Fruit fly (Drosophila melanogaster) whole organism, pupa: Measurements from ENCODE around the gene CG10376.

ENCODE experiments used
- CG10348 ChIP-seq: fragments of 200-800 bp; sonication (Bioruptor generic); IDR thresholded peaks from 2 replicates; pipeline ENCODE4 v1.3.6; 2022; ENCODE audit warnings: missing biosample characterization, missing genetic modification characterization
- CG12605 ChIP-seq: fragments of 200-800 bp; sonication (Bioruptor generic); IDR thresholded peaks from 2 replicates; pipeline ENCODE4 v1.3.6; 2022; ENCODE audit warnings: missing biosample characterization, missing genetic modification characterization
- CG13204 ChIP-seq: fragments of 200-800 bp; sonication (Bioruptor generic); optimal IDR thresholded peaks from 2 replicates; lab custom pipeline; 2018; ENCODE audit warnings: missing biosample characterization, mild to moderate bottlenecking, missing genetic modification characterization, moderate library complexity
- CG14655 ChIP-seq: fragments of 200-800 bp; sonication (Bioruptor generic); optimal IDR thresholded peaks from 3 replicates; lab custom pipeline; 2017; ENCODE audit warnings: mild to moderate bottlenecking, missing biosample characterization, missing genetic modification reagents, missing genetic modification characterization
- CG15710 ChIP-seq: fragments of 200-800 bp; sonication (Bioruptor generic); optimal IDR thresholded peaks from 2 replicates; lab custom pipeline; 2018; ENCODE audit warnings: missing biosample characterization, mild to moderate bottlenecking, missing genetic modification characterization, moderate library complexity
- CG17806 ChIP-seq: fragments of 200-800 bp; sonication (Bioruptor generic); optimal IDR thresholded peaks from 2 replicates; lab custom pipeline; 2018; ENCODE audit warnings: missing biosample characterization, mild to moderate bottlenecking, missing genetic modification characterization, moderate library complexity
- CG32121 ChIP-seq: fragments of 200-800 bp; sonication (Bioruptor generic); IDR thresholded peaks from 2 replicates; pipeline ENCODE4 v1.3.6; 2022; ENCODE audit warnings: missing biosample characterization, missing genetic modification characterization
- CG34367 ChIP-seq: fragments of 200-800 bp; sonication (Bioruptor generic); optimal IDR thresholded peaks from 2 replicates; lab custom pipeline; 2018; ENCODE audit warnings: missing biosample characterization, mild to moderate bottlenecking, missing genetic modification characterization
- CG4496 ChIP-seq: fragments of 200-800 bp; sonication (Bioruptor generic); IDR thresholded peaks from 3 replicates; pipeline ENCODE4 v1.3.6; 2022; ENCODE audit warnings: missing biosample characterization, missing genetic modification characterization
- CG8159 ChIP-seq: fragments of 200-800 bp; sonication (Bioruptor generic); optimal IDR thresholded peaks from 3 replicates; lab custom pipeline; 2018; ENCODE audit warnings: missing biosample characterization, mild to moderate bottlenecking, missing genetic modification characterization, moderate library complexity
- CG8301 ChIP-seq: fragments of 200-800 bp; sonication (Bioruptor generic); optimal IDR thresholded peaks from 2 replicates; lab custom pipeline; 2018; ENCODE audit warnings: missing biosample characterization, mild to moderate bottlenecking, missing genetic modification characterization
- CG9948 ChIP-seq: fragments of 200-800 bp; sonication (Bioruptor generic); optimal IDR thresholded peaks from 2 replicates; lab custom pipeline; 2018; ENCODE audit warnings: missing biosample characterization, mild to moderate bottlenecking, missing genetic modification characterization, moderate library complexity
- D1 ChIP-seq: fragments of 200-800 bp; sonication (Bioruptor generic); optimal IDR thresholded peaks from 2 replicates; lab custom pipeline; 2018; ENCODE audit warnings: missing biosample characterization, mild to moderate bottlenecking, missing genetic modification characterization, moderate library complexity
- EcR ChIP-seq: fragments of 200-800 bp; sonication (Bioruptor generic); optimal IDR thresholded peaks from 3 replicates; lab custom pipeline; 2019; ENCODE audit warnings: missing biosample characterization, missing genetic modification characterization, mild to moderate bottlenecking, moderate library complexity, missing genetic modification reagents
- Ets98B ChIP-seq: fragments of 200-800 bp; sonication (Bioruptor generic); IDR thresholded peaks from 2 replicates; pipeline ENCODE4 v1.3.6; 2022; ENCODE audit warnings: missing biosample characterization, missing genetic modification characterization
- Pif1A ChIP-seq: fragments of 200-800 bp; sonication (Bioruptor generic); optimal IDR thresholded peaks from 3 replicates; lab custom pipeline; 2016; ENCODE audit warnings: missing biosample characterization, missing genetic modification characterization
- Pif1B ChIP-seq: fragments of 200-800 bp; sonication (Bioruptor generic); optimal IDR thresholded peaks from 3 replicates; lab custom pipeline; 2016; ENCODE audit warnings: missing biosample characterization, missing genetic modification characterization
- Snoo ChIP-seq: fragments of 200-800 bp; sonication (Bioruptor generic); optimal IDR thresholded peaks from 3 replicates; lab custom pipeline; 2017; ENCODE audit warnings: missing biosample characterization, mild to moderate bottlenecking, missing genetic modification characterization, inconsistent platforms
- fd96Ca ChIP-seq: fragments of 200-800 bp; sonication (Bioruptor generic); IDR thresholded peaks from 3 replicates; pipeline ENCODE4 v1.3.6; 2022; ENCODE audit warnings: missing biosample characterization, missing genetic modification characterization
- gl ChIP-seq: fragments of 200-800 bp; sonication (Bioruptor generic); optimal IDR thresholded peaks from 2 replicates; lab custom pipeline; 2018; ENCODE audit warnings: missing biosample characterization, mild to moderate bottlenecking, missing genetic modification characterization
- rn ChIP-seq: fragments of 200-800 bp; sonication (Bioruptor generic); IDR thresholded peaks from 2 replicates; pipeline ENCODE4 v1.3.6; 2022; ENCODE audit warnings: missing biosample characterization, missing genetic modification characterization

Gene CG10376

DNA sequence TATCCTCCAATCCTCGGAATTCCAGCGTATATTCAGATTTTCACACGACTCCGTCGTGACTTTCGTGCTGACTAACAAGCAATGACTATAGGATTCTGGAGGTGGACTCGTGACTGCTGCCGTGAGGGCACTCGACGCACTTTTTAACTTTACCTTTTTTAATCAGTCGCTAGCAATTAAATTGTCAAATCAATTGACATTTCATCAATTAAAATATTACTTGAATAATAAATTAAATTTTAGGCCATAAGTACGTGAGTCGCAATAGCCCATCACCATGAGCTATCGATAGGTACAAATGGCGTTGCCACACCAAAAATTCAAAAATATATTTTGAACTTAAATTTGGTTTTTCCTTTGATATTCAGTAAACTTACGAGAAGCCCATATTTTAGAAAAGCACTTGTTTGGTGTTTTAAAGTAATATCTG, 2.7 kb upstream of the CG10376 start, which contains the start of gene Jwa:
TSS of gene Jwa (minus strand) at position 87 of the 430 bp plus-strand sequence.
- TF ChIP-seq Ets98B (GFP tag; lab: Robert Waterston, UW): peak; percentile 78
- TF ChIP-seq CG34367: peak; percentile 74
- TF ChIP-seq EcR: no peak
- peak; percentile 91 for TF ChIP-seq fd96Ca (GFP tag; lab: Robert Waterston, UW)
- peak; percentile 99 for TF ChIP-seq CG10348 (GFP tag; lab: Robert Waterston, UW)
- peak; percentile 68 for TF ChIP-seq CG14655 (GFP tag; lab: Kevin White, UChicago)
- peak; percentile 77 for TF ChIP-seq rn (GFP tag; lab: Robert Waterston, UW)
- TF ChIP-seq CG17806 (tag; lab: Kevin White, UChicago): peak; percentile 68
- TF ChIP-seq Pif1A: no peak
- peak; percentile 49 for TF ChIP-seq Pif1B (GFP tag; lab: Kevin White, UChicago)
- peak; percentile 53 for TF ChIP-seq CG8301 (tag; lab: Kevin White, UChicago)
- TF ChIP-seq CG12605 (GFP tag; lab: Robert Waterston, UW): peak; percentile 49
- peak; percentile 83 for TF ChIP-seq CG32121 (GFP tag; lab: Robert Waterston, UW)
- peak; percentile 84 for TF ChIP-seq CG4496 (GFP tag; lab: Robert Waterston, UW)
- peak; percentile 61 for TF ChIP-seq CG9948 (tag; lab: Kevin White, UChicago)
- peak; percentile 91 for TF ChIP-seq CG15710 (tag; lab: Kevin White, UChicago)
- peak; percentile 15 for TF ChIP-seq gl
- TF ChIP-seq D1 (tag; lab: Kevin White, UChicago): no peak
- no peak for TF ChIP-seq CG13204 (GFP tag; lab: Kevin White, UChicago)
- peak; percentile 72 for TF ChIP-seq Snoo (tag; lab: Kevin White, UChicago)
- TF ChIP-seq CG8159 (tag; lab: Kevin White, UChicago): peak; percentile 74

DNA sequence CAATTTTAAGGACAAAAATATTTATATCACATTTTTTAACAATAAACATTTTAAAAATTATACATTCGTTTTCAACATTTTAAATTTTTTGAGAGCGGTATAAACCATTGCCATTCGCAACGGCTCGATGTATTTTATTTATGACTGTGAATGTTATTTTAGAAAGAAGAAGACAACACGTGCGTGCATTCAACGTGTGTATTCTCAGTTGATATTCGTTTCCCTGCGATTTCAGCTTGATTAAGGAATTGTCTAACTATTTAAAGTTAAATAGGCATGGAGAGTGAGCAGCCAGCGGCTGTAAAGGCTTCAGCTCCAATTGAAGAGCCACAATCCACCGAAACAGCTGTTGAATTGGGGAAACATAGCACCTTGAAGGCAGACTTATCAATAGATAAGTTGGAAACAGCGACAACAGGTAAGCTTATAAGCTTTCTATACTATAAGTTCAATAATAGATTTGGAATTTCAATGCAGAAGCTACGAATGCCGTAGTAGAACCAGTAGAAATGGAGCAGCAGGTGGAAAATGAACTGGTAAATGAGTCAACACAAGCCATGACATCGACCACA, 4.3 kb downstream of the CG10376 start, which contains the start of gene CG10341:
TSS of gene CG10341 (plus strand) at position 156 of the 572 bp plus-strand sequence.
- TF ChIP-seq CG34367 (no peak), Snoo (tag; lab: Kevin White, UChicago) (no peak), CG12605 (GFP tag; lab: Robert Waterston, UW) (no peak), CG13204 (GFP tag; lab: Kevin White, UChicago) (no peak), gl (no peak), CG15710 (tag; lab: Kevin White, UChicago) (no peak)

DNA sequence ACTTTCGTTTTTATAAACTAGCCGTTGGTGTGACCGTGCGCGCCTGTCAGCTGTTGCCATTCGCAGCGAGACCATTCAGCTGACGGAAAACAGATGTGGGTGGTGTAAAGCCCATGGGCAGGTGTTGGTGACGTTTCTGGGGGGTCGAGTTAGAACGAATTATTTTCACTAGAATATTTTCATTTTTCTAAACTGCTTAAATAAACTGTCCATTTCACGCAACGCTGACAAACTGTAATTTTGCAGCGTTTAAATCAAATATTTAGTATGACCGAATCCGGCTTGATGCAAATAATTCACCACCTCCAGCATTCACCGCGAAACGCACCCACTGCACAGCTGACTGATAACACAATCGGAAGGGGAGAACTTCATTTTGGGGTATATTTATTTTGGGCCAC, 7.5 kb downstream of the CG10376 start, which contains the start of the genes CG10383 and CG10338:
TSS of gene CG10383 (minus strand) at position 199 of the 401 bp plus-strand sequence.
TSS of gene CG10338 (plus strand) at position 261 of the 401 bp plus-strand sequence.
- peak; percentile 77 for TF ChIP-seq CG8301 (tag; lab: Kevin White, UChicago)
- peak; percentile 72 for TF ChIP-seq CG17806 (tag; lab: Kevin White, UChicago)
- TF ChIP-seq CG10348 (GFP tag; lab: Robert Waterston, UW): peak; percentile 89
- peak; percentile 70 for TF ChIP-seq CG9948 (tag; lab: Kevin White, UChicago)
- peak; percentile 71 for TF ChIP-seq CG8159 (tag; lab: Kevin White, UChicago)
- TF ChIP-seq gl: peak; percentile 23
- peak; percentile 94 for TF ChIP-seq Ets98B (GFP tag; lab: Robert Waterston, UW)
- TF ChIP-seq D1 (tag; lab: Kevin White, UChicago): no peak
- peak; percentile 87 for TF ChIP-seq CG32121 (GFP tag; lab: Robert Waterston, UW)
- TF ChIP-seq CG13204 (GFP tag; lab: Kevin White, UChicago): no peak
- TF ChIP-seq rn (GFP tag; lab: Robert Waterston, UW): peak; percentile 80
- TF ChIP-seq EcR: peak; percentile 10
- TF ChIP-seq Pif1A: no peak
- TF ChIP-seq CG4496 (GFP tag; lab: Robert Waterston, UW): peak; percentile 95
- TF ChIP-seq Snoo (tag; lab: Kevin White, UChicago): peak; percentile 79
- peak; percentile 73 for TF ChIP-seq CG34367
- peak; percentile 61 for TF ChIP-seq CG15710 (tag; lab: Kevin White, UChicago)
- peak; percentile 75 for TF ChIP-seq CG12605 (GFP tag; lab: Robert Waterston, UW)
- TF ChIP-seq fd96Ca (GFP tag; lab: Robert Waterston, UW): peak; percentile 94
- TF ChIP-seq Pif1B (GFP tag; lab: Kevin White, UChicago): peak; percentile 80
- TF ChIP-seq CG14655 (GFP tag; lab: Kevin White, UChicago): peak; percentile 72

DNA sequence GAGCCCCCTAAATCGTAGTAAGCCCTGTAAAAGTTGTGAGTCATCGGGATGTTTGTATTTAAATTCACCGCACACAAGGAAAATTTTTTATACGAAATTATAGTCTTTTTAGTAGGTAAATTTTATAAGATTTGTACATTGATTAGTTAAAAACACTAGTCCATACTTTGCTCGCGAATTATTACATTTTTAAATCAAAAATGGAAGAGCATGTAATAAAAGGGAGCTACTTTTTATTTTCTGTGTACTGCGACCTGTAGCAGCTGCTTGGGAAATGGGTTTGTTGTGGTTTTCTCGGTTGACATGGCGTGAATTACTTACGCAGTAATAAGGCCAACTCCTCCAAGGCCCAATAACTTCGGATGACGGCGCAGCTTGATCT, 8.2 kb downstream of the CG10376 start:
- 0 out of 2 replicates have a peak, but pooled peaks have one; percentile 10 for TF ChIP-seq CG32121 (GFP tag; lab: Robert Waterston, UW)
- TF ChIP-seq CG12605 (GFP tag; lab: Robert Waterston, UW): peak; percentile 54
- TF ChIP-seq CG15710 (tag; lab: Kevin White, UChicago): peak; percentile 48
- TF ChIP-seq CG14655 (GFP tag; lab: Kevin White, UChicago): peak; percentile 10
- TF ChIP-seq D1 (tag; lab: Kevin White, UChicago): no peak
- peak; percentile 74 for TF ChIP-seq CG4496 (GFP tag; lab: Robert Waterston, UW)
- no peak for TF ChIP-seq EcR
- peak; percentile 19 for TF ChIP-seq CG34367
- no peak for TF ChIP-seq CG13204 (GFP tag; lab: Kevin White, UChicago)
- no peak for TF ChIP-seq CG10348 (GFP tag; lab: Robert Waterston, UW)
- peak; percentile 14 for TF ChIP-seq CG8159 (tag; lab: Kevin White, UChicago)
- peak; percentile 61; the same call in 1 of the 3 replicates for TF ChIP-seq fd96Ca (GFP tag; lab: Robert Waterston, UW)
- TF ChIP-seq Pif1A: peak; percentile 57
- no peak for TF ChIP-seq rn (GFP tag; lab: Robert Waterston, UW)
- peak; percentile 39 for TF ChIP-seq Ets98B (GFP tag; lab: Robert Waterston, UW)
- TF ChIP-seq Pif1B (GFP tag; lab: Kevin White, UChicago): peak; percentile 17
- TF ChIP-seq Snoo (tag; lab: Kevin White, UChicago): no peak
- TF ChIP-seq gl: no peak
- TF ChIP-seq CG17806 (tag; lab: Kevin White, UChicago): peak; percentile 46
- peak; percentile 30 for TF ChIP-seq CG8301 (tag; lab: Kevin White, UChicago)
- TF ChIP-seq CG9948 (tag; lab: Kevin White, UChicago): peak; percentile 37
